Worm (Caenorhabditis elegans) whole organism, midembryonic: ENCODE results near the gene cdh-1.

Experiments used
- T22C8.4 ChIP-seq: fragments of 200-800 bp; sonication (Bioruptor generic); IDR thresholded peaks from 2 replicates; pipeline ENCODE4 v1.3.6; 2022; ENCODE audit warnings: missing genetic modification characterization, missing compliant biosample characterization
- cog-1 ChIP-seq: sonication (generic microtip); optimal IDR thresholded peaks from 2 replicates; lab custom pipeline; 2016; ENCODE audit warnings: missing genetic modification characterization, missing compliant biosample characterization
- flt-1 ChIP-seq: fragments of 200-800 bp; sonication (Bioruptor generic); IDR thresholded peaks from 2 replicates; pipeline ENCODE4 v1.3.6; 2022; ENCODE audit warnings: missing genetic modification characterization, missing compliant biosample characterization
- klf-2 ChIP-seq: fragments of 200-800 bp; sonication (Bioruptor generic); conservative IDR thresholded peaks from 2 replicates; pipeline ENCODE4 v1.3.6; 2022; ENCODE audit warnings: missing genetic modification reagents, missing genetic modification characterization, missing compliant biosample characterization
- med-1 ChIP-seq: sonication (generic microtip); optimal IDR thresholded peaks from 2 replicates; lab custom pipeline; 2017; ENCODE audit warnings: missing genetic modification characterization, mild to moderate bottlenecking, missing compliant biosample characterization, antibody characterized with exemption, missing genetic modification reagents; ENCODE audit not compliant: insufficient read depth
- ref-1 ChIP-seq: fragments of 200-800 bp; sonication (Bioruptor generic); conservative IDR thresholded peaks from 2 replicates; pipeline ENCODE4 v1.3.6; 2022; ENCODE audit warnings: missing genetic modification reagents, missing genetic modification characterization, missing compliant biosample characterization
- tab-1 ChIP-seq: fragments of 200-800 bp; sonication (Bioruptor generic); IDR thresholded peaks from 2 replicates; pipeline ENCODE4 v1.3.6; 2022; ENCODE audit warnings: missing genetic modification characterization, missing compliant biosample characterization
- ztf-23 ChIP-seq: fragments of 200-800 bp; sonication (Bioruptor generic); IDR thresholded peaks from 2 replicates; pipeline ENCODE4 v1.3.6; 2022; ENCODE audit warnings: missing genetic modification reagents, missing genetic modification characterization, missing compliant biosample characterization
- ztf-29 ChIP-seq: fragments of 200-800 bp; sonication (Bioruptor generic); IDR thresholded peaks from 2 replicates; pipeline ENCODE4 v1.3.6; 2022; ENCODE audit warnings: missing genetic modification reagents, missing genetic modification characterization, missing compliant biosample characterization

- TF ChIP-seq flt-1 (GFP tag; lab: Robert Waterston, UW) = no peak
- TF ChIP-seq ref-1 (GFP tag; lab: Robert Waterston, UW) = no peak
- no peak for TF ChIP-seq cog-1 (tag; lab: Kevin White, UChicago)
- TF ChIP-seq med-1 (GFP tag; lab: Kevin White, UChicago) = no peak
- no peak for TF ChIP-seq ztf-29
- no peak for TF ChIP-seq T22C8.4
- TF ChIP-seq tab-1 (GFP tag; lab: Robert Waterston, UW) = no peak
- TF ChIP-seq klf-2 (GFP tag; lab: Robert Waterston, UW) = no peak
- no peak for TF ChIP-seq ztf-23 (GFP tag; lab: Robert Waterston, UW)
Observed at ce11 chrIII:2912916-2913315, 2.2 kb downstream of the cdh-1 start.
